Worm (Caenorhabditis elegans) whole organism, L1 larva: ENCODE results near the gene Y73B6BL.37.

Experiments used
- C16A3.4 ChIP-seq: fragments of 150-350 bp; optimal IDR thresholded peaks from 2 replicates; lab custom pipeline; 2014; ENCODE audit warnings: missing biosample characterization, missing genetic modification characterization
- C34B4.2 ChIP-seq: sonication (generic microtip); optimal IDR thresholded peaks from 2 replicates; lab custom pipeline; 2017; ENCODE audit warnings: mild to moderate bottlenecking, missing genetic modification characterization, missing compliant biosample characterization
- F16B12.6 ChIP-seq: fragments of 150-350 bp; optimal IDR thresholded peaks from 2 replicates; lab custom pipeline; 2014; ENCODE audit warnings: missing biosample characterization, missing genetic modification characterization
- alr-1 ChIP-seq: fragments of 200-800 bp; sonication (Bioruptor generic); optimal IDR thresholded peaks from 2 replicates; lab custom pipeline; 2018; ENCODE audit warnings: borderline replicate concordance, mild to moderate bottlenecking, missing genetic modification characterization, missing compliant biosample characterization
- aly-2 ChIP-seq: fragments of 150-350 bp; optimal IDR thresholded peaks from 2 replicates; lab custom pipeline; 2014; ENCODE audit warnings: missing biosample characterization, missing genetic modification characterization
- blmp-1 ChIP-seq: fragments of 150-350 bp; optimal IDR thresholded peaks from 2 replicates; lab custom pipeline; 2014; ENCODE audit warnings: missing biosample characterization, missing genetic modification characterization
- ceh-82 ChIP-seq, 3 experiments: fragments of 150-350 bp in 1 of 3; sonication (generic microtip) in 2 of 3; optimal IDR thresholded peaks; 2 replicates each; lab custom pipeline; 2014 to 2017; ENCODE audit warnings: missing biosample characterization in 3 of 3, missing genetic modification characterization in 3 of 3
- ceh-88 ChIP-seq: fragments of 200-800 bp; sonication (Bioruptor generic); IDR thresholded peaks from 2 replicates; pipeline ENCODE4 v1.3.6; 2022; ENCODE audit warnings: missing genetic modification characterization, missing compliant biosample characterization
- dpl-1 ChIP-seq, 3 experiments: fragments of 150-350 bp in 2 of 3; sonication (generic microtip) in 1 of 3; optimal IDR thresholded peaks; 2 replicates each; lab custom pipeline; 2014 to 2017; ENCODE audit warnings: missing biosample characterization in 3 of 3, missing genetic modification characterization in 3 of 3, missing genetic modification reagents in 3 of 3
- efl-1 ChIP-seq, 4 experiments: fragments of 150-350 bp; optimal IDR thresholded peaks in 3 of 4; peaks in 1 of 4; 1 replicate in 1 of 4; 2 replicates in 3 of 4; lab custom pipeline; 2014; ENCODE audit warnings: missing biosample characterization in 2 of 4, missing genetic modification characterization in 2 of 4, missing genetic modification reagents in 2 of 4
- egl-13 ChIP-seq: sonication (generic microtip); optimal IDR thresholded peaks from 2 replicates; lab custom pipeline; 2016; ENCODE audit warnings: missing genotype, missing genetic modification reagents, missing genetic modification characterization, missing compliant biosample characterization
- elt-2 ChIP-seq: sonication (generic microtip); optimal IDR thresholded peaks from 2 replicates; lab custom pipeline; 2016; ENCODE audit warnings: missing genetic modification characterization, mild to moderate bottlenecking, inconsistent platforms, missing compliant biosample characterization, missing genetic modification reagents
- fkh-10 ChIP-seq: sonication (generic microtip); optimal IDR thresholded peaks from 2 replicates; lab custom pipeline; 2017; ENCODE audit warnings: missing biosample characterization, missing genetic modification reagents, missing genetic modification characterization
- fkh-8 ChIP-seq: sonication (generic microtip); optimal IDR thresholded peaks from 2 replicates; lab custom pipeline; 2016; ENCODE audit warnings: mild to moderate bottlenecking, missing genetic modification characterization, missing compliant biosample characterization
- grh-1 ChIP-seq: fragments of 200-800 bp; sonication (Bioruptor generic); IDR thresholded peaks from 2 replicates; pipeline ENCODE4 v1.3.6; 2022; ENCODE audit warnings: missing genetic modification reagents, missing genetic modification characterization, missing compliant biosample characterization
- hlh-17 ChIP-seq: fragments of 200-800 bp; sonication (Bioruptor generic); optimal IDR thresholded peaks from 2 replicates; lab custom pipeline; 2018; ENCODE audit warnings: missing genetic modification characterization, mild to moderate bottlenecking, missing compliant biosample characterization, moderate library complexity, borderline replicate concordance
- hlh-4 ChIP-seq: sonication (generic microtip); optimal IDR thresholded peaks from 2 replicates; lab custom pipeline; 2016; ENCODE audit warnings: mild to moderate bottlenecking, missing genetic modification characterization, missing compliant biosample characterization
- lin-13 ChIP-seq: fragments of 150-350 bp; optimal IDR thresholded peaks from 2 replicates; lab custom pipeline; 2014; ENCODE audit warnings: missing biosample characterization, missing genetic modification reagents, missing genetic modification characterization
- lin-14 ChIP-seq: fragments of 200-800 bp; sonication (Bioruptor generic); optimal IDR thresholded peaks from 2 replicates; lab custom pipeline; 2018; ENCODE audit warnings: mild to moderate bottlenecking, missing genetic modification characterization, moderate library complexity, missing compliant biosample characterization
- lin-15B ChIP-seq: fragments of 150-350 bp; sonication (generic microtip); optimal IDR thresholded peaks from 3 replicates; lab custom pipeline; 2014; ENCODE audit warnings: missing biosample characterization, missing genetic modification characterization
- lin-39 ChIP-seq: fragments of 150-350 bp; optimal IDR thresholded peaks from 2 replicates; lab custom pipeline; 2014; ENCODE audit warnings: missing biosample characterization, missing genetic modification reagents, missing genetic modification characterization
- lir-3 ChIP-seq: sonication (generic microtip); optimal IDR thresholded peaks from 2 replicates; lab custom pipeline; 2016; ENCODE audit warnings: mild to moderate bottlenecking, missing genetic modification characterization, moderate library complexity, missing compliant biosample characterization; ENCODE audit not compliant: poor library complexity
- lsy-2 ChIP-seq, 2 experiments: fragments of 150-350 bp; optimal IDR thresholded peaks; 2 replicates each; lab custom pipeline; 2014; ENCODE audit warnings: missing biosample characterization in 2 of 2, missing genetic modification characterization in 2 of 2
- mab-9 ChIP-seq: fragments of 200-800 bp; sonication (Bioruptor generic); IDR thresholded peaks from 2 replicates; pipeline ENCODE4 v1.3.6; 2022; ENCODE audit warnings: missing genetic modification reagents, missing genetic modification characterization, missing compliant biosample characterization
- mep-1 ChIP-seq: fragments of 150-350 bp; optimal IDR thresholded peaks from 2 replicates; lab custom pipeline; 2014; ENCODE audit warnings: missing biosample characterization, missing genetic modification characterization
- nhr-12 ChIP-seq: sonication (generic microtip); optimal IDR thresholded peaks from 2 replicates; lab custom pipeline; 2017; ENCODE audit warnings: missing biosample characterization, missing genetic modification characterization
- nhr-20 ChIP-seq: sonication (generic microtip); optimal IDR thresholded peaks from 2 replicates; lab custom pipeline; 2016; ENCODE audit warnings: mild to moderate bottlenecking, missing genetic modification characterization, missing compliant biosample characterization
- nhr-237 ChIP-seq: fragments of 150-350 bp; optimal IDR thresholded peaks from 2 replicates; lab custom pipeline; 2014; ENCODE audit warnings: missing biosample characterization, missing genetic modification characterization
- nhr-28 ChIP-seq: fragments of 150-350 bp; optimal IDR thresholded peaks from 2 replicates; lab custom pipeline; 2014; ENCODE audit warnings: missing biosample characterization, missing genetic modification characterization
- nhr-47 ChIP-seq: sonication (generic microtip); optimal IDR thresholded peaks from 2 replicates; lab custom pipeline; 2016; ENCODE audit warnings: mild to moderate bottlenecking, missing genetic modification characterization, moderate library complexity, missing compliant biosample characterization
- nhr-71 ChIP-seq: sonication (generic microtip); optimal IDR thresholded peaks from 2 replicates; lab custom pipeline; 2016; ENCODE audit warnings: mild to moderate bottlenecking, missing genetic modification characterization, moderate library complexity, missing compliant biosample characterization
- nhr-84 ChIP-seq: sonication (generic microtip); optimal IDR thresholded peaks from 2 replicates; lab custom pipeline; 2017; ENCODE audit warnings: missing biosample characterization, missing genetic modification characterization
- nhr-90 ChIP-seq: sonication (generic microtip); optimal IDR thresholded peaks from 2 replicates; lab custom pipeline; 2016; ENCODE audit warnings: mild to moderate bottlenecking, missing genetic modification characterization, missing compliant biosample characterization; ENCODE audit not compliant: poor library complexity
- snpc-4 ChIP-seq: fragments of 150-350 bp; optimal IDR thresholded peaks from 2 replicates; lab custom pipeline; 2014; ENCODE audit warnings: missing biosample characterization, missing genetic modification characterization
- snu-23 ChIP-seq: sonication (generic microtip); optimal IDR thresholded peaks from 2 replicates; lab custom pipeline; 2016; ENCODE audit warnings: missing genetic modification characterization, missing compliant biosample characterization
- sox-4 ChIP-seq: sonication (generic microtip); optimal IDR thresholded peaks from 2 replicates; lab custom pipeline; 2016; ENCODE audit warnings: missing genetic modification characterization, missing compliant biosample characterization
- swsn-7 ChIP-seq: sonication (generic microtip); optimal IDR thresholded peaks from 2 replicates; lab custom pipeline; 2016; ENCODE audit warnings: missing genetic modification characterization, missing compliant biosample characterization
- tlp-1 ChIP-seq: fragments of 150-350 bp; optimal IDR thresholded peaks from 2 replicates; lab custom pipeline; 2014; ENCODE audit warnings: missing biosample characterization, missing genetic modification characterization
- unc-30 ChIP-seq: sonication (generic microtip); optimal IDR thresholded peaks from 2 replicates; lab custom pipeline; 2017; ENCODE audit warnings: missing biosample characterization, missing genetic modification characterization
- unc-98 ChIP-seq: fragments of 200-800 bp; sonication (Bioruptor generic); IDR thresholded peaks from 2 replicates; pipeline ENCODE4 v1.3.6; 2022; ENCODE audit warnings: missing genetic modification characterization, missing compliant biosample characterization
- vab-15 ChIP-seq: sonication (generic microtip); optimal IDR thresholded peaks from 2 replicates; lab custom pipeline; 2017; ENCODE audit warnings: missing genotype, mild to moderate bottlenecking, missing genetic modification characterization, missing compliant biosample characterization
- zip-4 ChIP-seq: fragments of 200-800 bp; sonication (Bioruptor generic); optimal IDR thresholded peaks from 2 replicates; lab custom pipeline; 2018; ENCODE audit warnings: mild to moderate bottlenecking, missing genetic modification characterization, moderate library complexity, missing compliant biosample characterization
- ztf-4 ChIP-seq: fragments of 150-350 bp; optimal IDR thresholded peaks from 2 replicates; lab custom pipeline; 2014; ENCODE audit warnings: missing biosample characterization, missing genetic modification characterization

The Y73B6BL.37 gene

DNA sequence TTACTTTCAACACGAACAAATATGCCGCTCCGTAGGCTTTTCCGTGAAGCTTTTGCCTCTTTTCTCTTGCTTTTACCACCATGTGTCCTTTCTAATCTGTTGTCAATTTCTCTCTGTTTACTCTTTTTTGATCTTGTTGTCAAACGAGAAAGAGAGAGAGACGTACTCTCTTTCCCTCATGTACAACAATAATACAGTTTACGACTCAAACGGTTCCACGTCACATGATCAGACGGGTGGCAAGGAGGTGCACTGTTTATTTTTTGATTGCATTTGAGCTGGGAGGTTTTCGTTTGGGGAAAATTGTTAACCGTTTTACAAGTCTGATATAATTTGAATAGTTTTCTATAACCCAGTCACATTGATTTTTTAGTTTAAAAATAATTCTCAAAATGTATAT lies 13.7 kb downstream of the Y73B6BL.37 start (continued):
- peak in 1 of 3 experiments; percentile 6 for TF ChIP-seq dpl-1 (GFP tag; optimal IDR thresholded peaks at IDR 0.05; lab: Kevin White, UChicago)
- TF ChIP-seq mep-1 (tag; lab: Kevin White, UChicago), result no peak
- no peak for TF ChIP-seq mab-9 (GFP tag; lab: Robert Waterston, UW)
- no peak for TF ChIP-seq nhr-237 (tag; lab: Kevin White, UChicago)
- TF ChIP-seq vab-15, result no peak
- no peak for TF ChIP-seq ztf-4 (tag; lab: Kevin White, UChicago)
- TF ChIP-seq nhr-90 (tag; lab: Kevin White, UChicago), result peak; percentile 56
- no peak for TF ChIP-seq aly-2 (tag; lab: Kevin White, UChicago)
- TF ChIP-seq F16B12.6 (tag; lab: Kevin White, UChicago), result no peak
- TF ChIP-seq nhr-12, result no peak
- peak; percentile 51 for TF ChIP-seq nhr-20 (tag; lab: Kevin White, UChicago)
- TF ChIP-seq grh-1 (GFP tag; lab: Robert Waterston, UW), result no peak

- TF ChIP-seq nhr-90 (tag; lab: Kevin White, UChicago) (peak; percentile 8), zip-4 (GFP tag; lab: Kevin White, UChicago) (no peak), fkh-10 (no peak), lin-14 (no peak), C34B4.2 (tag; lab: Kevin White, UChicago) (no peak), efl-1 (optimal IDR thresholded peaks at IDR 0.05; lab: Kevin White, UChicago) (no peak), efl-1 (GFP tag; optimal IDR thresholded peaks at IDR 0.05 in 1 of 2; lab: Kevin White, UChicago) (peak in 1 of 2 experiments; percentile 86), elt-2 (tag; lab: Kevin White, UChicago) (peak; percentile 54), egl-13 (tag; lab: Kevin White, UChicago) (no peak), lsy-2 (tag; optimal IDR thresholded peaks at IDR 0.05; lab: Kevin White, UChicago) (no peak)
Observed at ce11 chrIV:6502725-6503124, 15.6 kb downstream of the Y73B6BL.37 start.

ce11 chrIV:6506424-6506823 lies 19.3 kb downstream of the Y73B6BL.37 start, which contains the start of gene pqn-89:
Gene pqn-89 (plus strand): TSS chrIV:6506724.
- TF ChIP-seq lir-3 (tag; lab: Kevin White, UChicago) (no peak), lin-13 (GFP tag; lab: Kevin White, UChicago) (no peak), blmp-1 (no peak), C34B4.2 (tag; lab: Kevin White, UChicago) (no peak), hlh-17 (no peak), grh-1 (GFP tag; lab: Robert Waterston, UW) (no peak), unc-98 (no peak), lin-39 (tag; lab: Kevin White, UChicago) (no peak), F16B12.6 (tag; lab: Kevin White, UChicago) (no peak), C16A3.4 (tag; lab: Kevin White, UChicago) (no peak), nhr-90 (tag; lab: Kevin White, UChicago) (no peak), nhr-71 (tag; lab: Kevin White, UChicago) (no peak), nhr-84 (tag; lab: Kevin White, UChicago) (no peak), unc-30 (tag; lab: Kevin White, UChicago) (no peak), sox-4 (tag; lab: Kevin White, UChicago) (no peak), snu-23 (GFP tag; lab: Kevin White, UChicago) (no peak), tlp-1 (tag; lab: Kevin White, UChicago) (no peak), snpc-4 (tag; lab: Kevin White, UChicago) (no peak), nhr-28 (no peak)

DNA sequence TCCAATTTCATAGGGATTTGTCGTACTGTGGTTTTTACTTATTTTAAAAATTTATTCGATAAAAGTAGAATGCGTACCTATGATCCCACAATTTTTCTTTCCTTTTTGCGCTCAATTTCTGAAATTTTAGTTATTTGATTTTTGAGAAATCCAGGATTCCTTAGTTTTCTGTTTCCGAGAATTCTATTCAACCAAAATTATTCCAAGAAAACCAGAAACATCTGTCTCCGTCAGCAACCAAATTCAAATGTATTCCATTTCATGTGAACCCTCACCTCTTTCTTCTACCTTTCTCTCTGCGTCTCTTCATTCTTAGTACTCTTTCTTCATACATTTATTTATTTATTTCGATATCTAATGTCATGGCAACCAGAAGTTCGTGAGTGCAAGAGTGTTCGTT lies 24.6 kb downstream of the Y73B6BL.37 start:
- peak; percentile 0 for TF ChIP-seq swsn-7 (tag; lab: Kevin White, UChicago)
- TF ChIP-seq ceh-88 (GFP tag; lab: Robert Waterston, UW), result no peak
- no peak for TF ChIP-seq alr-1
- no peak for TF ChIP-seq dpl-1 (GFP tag; optimal IDR thresholded peaks at IDR 0.05; lab: Kevin White, UChicago)
- TF ChIP-seq ceh-82 (tag; optimal IDR thresholded peaks at IDR 0.05; lab: Kevin White, UChicago), result no peak
- TF ChIP-seq nhr-71 (tag; lab: Kevin White, UChicago), result peak; percentile 60
- TF ChIP-seq hlh-4 (tag; lab: Kevin White, UChicago), result peak; percentile 91
- TF ChIP-seq fkh-8 (tag; lab: Kevin White, UChicago), result peak; percentile 61
- TF ChIP-seq nhr-47 (tag; lab: Kevin White, UChicago), result peak; percentile 64
- TF ChIP-seq lin-15B, result no peak
